Fruit fly (Drosophila melanogaster) whole organism, pupa: Measurements from ENCODE around the gene CG15336.
A peak's percentile ranks its signal among the peaks of the same experiment; 100 is the strongest.

Source experiments
- CG10348 ChIP-seq: fragments of 200-800 bp; sonication (Bioruptor generic); IDR thresholded peaks from 2 replicates; pipeline ENCODE4 v1.3.6; 2022; ENCODE audit warnings: missing biosample characterization, missing genetic modification characterization
- CG12605 ChIP-seq: fragments of 200-800 bp; sonication (Bioruptor generic); IDR thresholded peaks from 2 replicates; pipeline ENCODE4 v1.3.6; 2022; ENCODE audit warnings: missing biosample characterization, missing genetic modification characterization
- CG13204 ChIP-seq: fragments of 200-800 bp; sonication (Bioruptor generic); optimal IDR thresholded peaks from 2 replicates; lab custom pipeline; 2018; ENCODE audit warnings: missing biosample characterization, mild to moderate bottlenecking, missing genetic modification characterization, moderate library complexity
- CG14655 ChIP-seq: fragments of 200-800 bp; sonication (Bioruptor generic); optimal IDR thresholded peaks from 3 replicates; lab custom pipeline; 2017; ENCODE audit warnings: mild to moderate bottlenecking, missing biosample characterization, missing genetic modification reagents, missing genetic modification characterization
- CG15710 ChIP-seq: fragments of 200-800 bp; sonication (Bioruptor generic); optimal IDR thresholded peaks from 2 replicates; lab custom pipeline; 2018; ENCODE audit warnings: missing biosample characterization, mild to moderate bottlenecking, missing genetic modification characterization, moderate library complexity
- CG17806 ChIP-seq: fragments of 200-800 bp; sonication (Bioruptor generic); optimal IDR thresholded peaks from 2 replicates; lab custom pipeline; 2018; ENCODE audit warnings: missing biosample characterization, mild to moderate bottlenecking, missing genetic modification characterization, moderate library complexity
- CG32121 ChIP-seq: fragments of 200-800 bp; sonication (Bioruptor generic); IDR thresholded peaks from 2 replicates; pipeline ENCODE4 v1.3.6; 2022; ENCODE audit warnings: missing biosample characterization, missing genetic modification characterization
- CG34367 ChIP-seq: fragments of 200-800 bp; sonication (Bioruptor generic); optimal IDR thresholded peaks from 2 replicates; lab custom pipeline; 2018; ENCODE audit warnings: missing biosample characterization, mild to moderate bottlenecking, missing genetic modification characterization
- CG4496 ChIP-seq: fragments of 200-800 bp; sonication (Bioruptor generic); IDR thresholded peaks from 3 replicates; pipeline ENCODE4 v1.3.6; 2022; ENCODE audit warnings: missing biosample characterization, missing genetic modification characterization
- CG8159 ChIP-seq: fragments of 200-800 bp; sonication (Bioruptor generic); optimal IDR thresholded peaks from 3 replicates; lab custom pipeline; 2018; ENCODE audit warnings: missing biosample characterization, mild to moderate bottlenecking, missing genetic modification characterization, moderate library complexity
- CG8301 ChIP-seq: fragments of 200-800 bp; sonication (Bioruptor generic); optimal IDR thresholded peaks from 2 replicates; lab custom pipeline; 2018; ENCODE audit warnings: missing biosample characterization, mild to moderate bottlenecking, missing genetic modification characterization
- CG9948 ChIP-seq: fragments of 200-800 bp; sonication (Bioruptor generic); optimal IDR thresholded peaks from 2 replicates; lab custom pipeline; 2018; ENCODE audit warnings: missing biosample characterization, mild to moderate bottlenecking, missing genetic modification characterization, moderate library complexity
- D1 ChIP-seq: fragments of 200-800 bp; sonication (Bioruptor generic); optimal IDR thresholded peaks from 2 replicates; lab custom pipeline; 2018; ENCODE audit warnings: missing biosample characterization, mild to moderate bottlenecking, missing genetic modification characterization, moderate library complexity
- EcR ChIP-seq: fragments of 200-800 bp; sonication (Bioruptor generic); optimal IDR thresholded peaks from 3 replicates; lab custom pipeline; 2019; ENCODE audit warnings: missing biosample characterization, missing genetic modification characterization, mild to moderate bottlenecking, moderate library complexity, missing genetic modification reagents
- Ets98B ChIP-seq: fragments of 200-800 bp; sonication (Bioruptor generic); IDR thresholded peaks from 2 replicates; pipeline ENCODE4 v1.3.6; 2022; ENCODE audit warnings: missing biosample characterization, missing genetic modification characterization
- Pif1A ChIP-seq: fragments of 200-800 bp; sonication (Bioruptor generic); optimal IDR thresholded peaks from 3 replicates; lab custom pipeline; 2016; ENCODE audit warnings: missing biosample characterization, missing genetic modification characterization
- Pif1B ChIP-seq: fragments of 200-800 bp; sonication (Bioruptor generic); optimal IDR thresholded peaks from 3 replicates; lab custom pipeline; 2016; ENCODE audit warnings: missing biosample characterization, missing genetic modification characterization
- Snoo ChIP-seq: fragments of 200-800 bp; sonication (Bioruptor generic); optimal IDR thresholded peaks from 3 replicates; lab custom pipeline; 2017; ENCODE audit warnings: missing biosample characterization, mild to moderate bottlenecking, missing genetic modification characterization, inconsistent platforms
- fd96Ca ChIP-seq: fragments of 200-800 bp; sonication (Bioruptor generic); IDR thresholded peaks from 3 replicates; pipeline ENCODE4 v1.3.6; 2022; ENCODE audit warnings: missing biosample characterization, missing genetic modification characterization
- gl ChIP-seq: fragments of 200-800 bp; sonication (Bioruptor generic); optimal IDR thresholded peaks from 2 replicates; lab custom pipeline; 2018; ENCODE audit warnings: missing biosample characterization, mild to moderate bottlenecking, missing genetic modification characterization
- rn ChIP-seq: fragments of 200-800 bp; sonication (Bioruptor generic); IDR thresholded peaks from 2 replicates; pipeline ENCODE4 v1.3.6; 2022; ENCODE audit warnings: missing biosample characterization, missing genetic modification characterization

CG15336 gene

dm6 chrX:8147649-8148048 is at the start of gene CG15336:
TSS of gene CG15336 (plus strand) at chrX:8147949.
- no peak for TF ChIP-seq Ets98B (GFP tag; lab: Robert Waterston, UW)
- TF ChIP-seq CG34367: no peak
- no peak for TF ChIP-seq rn (GFP tag; lab: Robert Waterston, UW)

DNA sequence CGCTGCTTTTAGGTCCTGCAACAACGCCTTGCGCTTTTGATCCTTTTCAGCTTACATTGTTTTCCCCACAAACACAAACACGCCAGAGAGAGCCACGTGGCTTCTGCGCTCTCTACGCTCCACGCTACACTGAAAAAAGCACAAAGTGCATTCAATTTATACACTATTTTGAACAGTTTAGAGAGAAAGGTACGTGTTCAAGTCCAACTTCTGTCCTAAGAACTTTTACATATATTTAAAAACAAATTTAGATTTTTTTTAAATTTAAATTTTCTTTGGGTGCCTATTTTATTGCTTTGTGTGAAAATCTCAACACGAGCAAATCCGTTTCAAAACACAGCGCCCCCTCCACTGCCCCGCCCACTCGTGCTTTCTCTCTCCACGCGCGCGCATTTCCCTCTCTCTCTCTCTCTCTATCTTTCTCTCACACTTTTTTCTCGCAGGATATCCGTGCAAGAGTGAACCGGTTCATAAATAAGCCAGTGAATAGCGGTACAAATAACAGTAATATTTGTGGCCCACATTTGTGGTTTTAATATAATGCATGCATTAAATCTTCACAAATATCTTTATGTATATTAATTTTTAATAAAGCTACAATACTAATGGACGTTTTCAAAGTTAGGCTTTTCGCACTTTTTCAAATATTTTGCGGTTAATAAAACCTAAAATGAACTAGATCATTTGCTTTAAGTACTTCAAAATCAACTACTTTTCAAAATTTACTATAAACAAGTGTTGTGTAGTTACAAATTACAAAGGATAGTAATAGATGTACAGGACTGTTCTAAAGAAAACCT is 47.5 kb upstream of the CG15336 start:
- TF ChIP-seq Snoo (tag; lab: Kevin White, UChicago): peak; percentile 54
- TF ChIP-seq CG15710 (tag; lab: Kevin White, UChicago): peak; percentile 77
- peak; percentile 87 for TF ChIP-seq CG32121
- peak; percentile 85 for TF ChIP-seq CG12605 (GFP tag; lab: Robert Waterston, UW)
- TF ChIP-seq CG9948 (tag; lab: Kevin White, UChicago): peak; percentile 81
- TF ChIP-seq CG8159 (tag; lab: Kevin White, UChicago): peak; percentile 82
- TF ChIP-seq fd96Ca (GFP tag; lab: Robert Waterston, UW): peak; percentile 84
- TF ChIP-seq CG10348 (GFP tag; lab: Robert Waterston, UW): 0 out of 2 replicates have a peak, but pooled peaks have one; percentile 24
- TF ChIP-seq gl (tag; lab: Kevin White, UChicago): peak; percentile 55
- peak; percentile 25; the same call in 1 of the 2 replicates for TF ChIP-seq rn (GFP tag; lab: Robert Waterston, UW)
- TF ChIP-seq CG34367: peak; percentile 71
- TF ChIP-seq Ets98B (GFP tag; lab: Robert Waterston, UW): peak; percentile 91
- TF ChIP-seq Pif1B (GFP tag; lab: Kevin White, UChicago): peak; percentile 70
- TF ChIP-seq CG4496: peak; percentile 93
- TF ChIP-seq CG8301 (tag; lab: Kevin White, UChicago): peak; percentile 75
- no peak for TF ChIP-seq EcR (GFP tag; lab: Kevin White, UChicago)
- peak; percentile 83 for TF ChIP-seq CG14655
- peak; percentile 79 for TF ChIP-seq CG17806 (tag; lab: Kevin White, UChicago)
- TF ChIP-seq D1: peak; percentile 34
- peak; percentile 46 for TF ChIP-seq CG13204 (GFP tag; lab: Kevin White, UChicago)
- peak; percentile 78 for TF ChIP-seq Pif1A (GFP tag; lab: Kevin White, UChicago)

DNA sequence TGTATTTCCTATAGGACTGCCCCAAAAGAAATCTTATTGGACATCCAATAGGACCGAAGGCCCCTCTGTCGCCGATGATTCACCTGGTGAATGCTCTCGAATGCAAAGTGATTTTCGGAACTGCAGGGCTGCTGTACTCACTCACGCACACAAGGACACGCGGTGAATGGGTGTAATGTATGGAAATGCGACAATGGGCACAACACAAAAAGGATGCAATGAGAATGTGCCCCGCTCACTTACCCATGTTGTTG is 47.0 kb upstream of the CG15336 start:
- TF ChIP-seq rn (GFP tag; lab: Robert Waterston, UW) (no peak), CG8301 (tag; lab: Kevin White, UChicago) (no peak), CG15710 (tag; lab: Kevin White, UChicago) (no peak), CG4496 (no peak), CG8159 (tag; lab: Kevin White, UChicago) (no peak), CG12605 (GFP tag; lab: Robert Waterston, UW) (no peak), CG13204 (GFP tag; lab: Kevin White, UChicago) (no peak), CG10348 (GFP tag; lab: Robert Waterston, UW) (no peak)

DNA sequence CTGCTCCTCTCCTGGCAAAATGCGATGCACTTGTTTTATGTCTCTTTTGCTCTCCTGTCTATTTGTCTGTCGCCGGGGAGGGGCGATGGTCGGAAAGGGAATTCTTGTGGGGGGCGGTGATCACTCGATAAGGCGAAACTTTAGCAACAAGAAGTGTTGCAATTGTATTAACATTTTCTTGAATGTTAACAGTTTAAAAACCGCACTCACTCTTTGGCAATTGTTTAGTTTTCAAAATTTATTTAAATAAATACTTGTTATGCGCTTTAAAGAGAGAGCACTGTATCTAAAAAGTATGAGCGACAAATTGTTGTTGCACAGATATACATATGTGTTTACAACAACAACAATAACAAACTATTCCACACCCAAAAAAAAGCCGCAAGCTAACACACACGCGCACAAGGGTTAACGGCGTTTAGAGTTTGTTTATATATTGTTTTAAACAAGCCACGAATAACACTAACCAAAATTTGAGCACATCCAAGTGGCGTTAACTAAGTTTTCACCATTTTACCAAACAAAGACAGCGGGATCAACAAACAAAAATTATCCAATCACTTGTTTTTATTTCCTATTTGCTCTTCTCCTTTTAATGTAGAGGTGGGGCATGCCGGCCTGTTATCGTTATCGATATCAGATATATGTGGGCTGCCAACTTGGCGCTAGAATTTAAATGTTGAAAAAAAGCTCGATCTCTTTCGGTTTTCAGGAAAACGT is 46.1 kb upstream of the CG15336 start, which contains the start of gene CG2258:
CG2258 (minus strand) TSS at position 617 of the 720 bp plus-strand sequence.
- TF ChIP-seq gl (tag; lab: Kevin White, UChicago): peak; percentile 70
- peak; percentile 91 for TF ChIP-seq rn (GFP tag; lab: Robert Waterston, UW)
- TF ChIP-seq CG8159 (tag; lab: Kevin White, UChicago): peak; percentile 88
- TF ChIP-seq CG4496: peak; percentile 98
- peak; percentile 40 for TF ChIP-seq Snoo (tag; lab: Kevin White, UChicago)
- TF ChIP-seq CG14655: peak; percentile 93
- TF ChIP-seq CG12605 (GFP tag; lab: Robert Waterston, UW): peak; percentile 96
- TF ChIP-seq CG32121: peak; percentile 97
- peak; percentile 89 for TF ChIP-seq CG17806 (tag; lab: Kevin White, UChicago)
- peak; percentile 91 for TF ChIP-seq Pif1B (GFP tag; lab: Kevin White, UChicago)
- peak; percentile 96 for TF ChIP-seq fd96Ca (GFP tag; lab: Robert Waterston, UW)
- TF ChIP-seq CG10348 (GFP tag; lab: Robert Waterston, UW): peak; percentile 73; the same call in 1 of the 2 replicates
- TF ChIP-seq Pif1A (GFP tag; lab: Kevin White, UChicago): peak; percentile 88
- peak; percentile 37 for TF ChIP-seq D1
- TF ChIP-seq CG9948 (tag; lab: Kevin White, UChicago): peak; percentile 88
- TF ChIP-seq CG8301 (tag; lab: Kevin White, UChicago): peak; percentile 91
- TF ChIP-seq Ets98B (GFP tag; lab: Robert Waterston, UW): peak; percentile 97
- TF ChIP-seq EcR (GFP tag; lab: Kevin White, UChicago): no peak
- peak; percentile 73 for TF ChIP-seq CG13204 (GFP tag; lab: Kevin White, UChicago)
- peak; percentile 87 for TF ChIP-seq CG34367
- peak; percentile 91 for TF ChIP-seq CG15710 (tag; lab: Kevin White, UChicago)

dm6 chrX:8106281-8107050 is 41.3 kb upstream of the CG15336 start:
- TF ChIP-seq rn (GFP tag; lab: Robert Waterston, UW): no peak
